Worm (Caenorhabditis elegans) whole organism, midembryonic: Measurements from ENCODE around the gene K12H6.8.

ENCODE experiments used
- flt-1 ChIP-seq: fragments of 200-800 bp; sonication (Bioruptor generic); IDR thresholded peaks from 2 replicates; pipeline ENCODE4 v1.3.6; 2022; ENCODE audit warnings: missing genetic modification characterization, missing compliant biosample characterization
- klf-2 ChIP-seq: fragments of 200-800 bp; sonication (Bioruptor generic); conservative IDR thresholded peaks from 2 replicates; pipeline ENCODE4 v1.3.6; 2022; ENCODE audit warnings: missing genetic modification reagents, missing genetic modification characterization, missing compliant biosample characterization
- med-1 ChIP-seq: sonication (generic microtip); optimal IDR thresholded peaks from 2 replicates; lab custom pipeline; 2017; ENCODE audit warnings: missing genetic modification characterization, mild to moderate bottlenecking, missing compliant biosample characterization, antibody characterized with exemption, missing genetic modification reagents; ENCODE audit not compliant: insufficient read depth
- ref-1 ChIP-seq: fragments of 200-800 bp; sonication (Bioruptor generic); conservative IDR thresholded peaks from 2 replicates; pipeline ENCODE4 v1.3.6; 2022; ENCODE audit warnings: missing genetic modification reagents, missing genetic modification characterization, missing compliant biosample characterization
- tab-1 ChIP-seq: fragments of 200-800 bp; sonication (Bioruptor generic); IDR thresholded peaks from 2 replicates; pipeline ENCODE4 v1.3.6; 2022; ENCODE audit warnings: missing genetic modification characterization, missing compliant biosample characterization
- ztf-23 ChIP-seq: fragments of 200-800 bp; sonication (Bioruptor generic); IDR thresholded peaks from 2 replicates; pipeline ENCODE4 v1.3.6; 2022; ENCODE audit warnings: missing genetic modification reagents, missing genetic modification characterization, missing compliant biosample characterization

ce11 chrII:2815017-2815416, 12.7 kb upstream of the K12H6.8 start:
- no peak for TF ChIP-seq ref-1 (GFP tag; lab: Robert Waterston, UW)
- TF ChIP-seq flt-1 (GFP tag; lab: Robert Waterston, UW), result no peak
- no peak for TF ChIP-seq med-1 (GFP tag; lab: Kevin White, UChicago)
- TF ChIP-seq tab-1, result no peak
- no peak for TF ChIP-seq klf-2
- TF ChIP-seq ztf-23 (GFP tag; lab: Robert Waterston, UW), result no peak
